Worm (Caenorhabditis elegans) whole organism, young adult: ENCODE measurements around the gene ifg-1.
A peak's percentile ranks its signal among the peaks of the same experiment; 100 is the strongest.

ENCODE experiments used
- C06A6.2 ChIP-seq: fragments of 200-800 bp; sonication (Bioruptor generic); conservative IDR thresholded peaks from 2 replicates; pipeline ENCODE4 v1.3.6; 2022; ENCODE audit warnings: missing genetic modification characterization, missing compliant biosample characterization
- C17E4.6 ChIP-seq: fragments of 200-800 bp; sonication (Bioruptor generic); IDR thresholded peaks from 2 replicates; pipeline ENCODE4 v1.3.6; 2022; ENCODE audit warnings: missing genetic modification reagents, missing genetic modification characterization, missing compliant biosample characterization
- D2030.7 ChIP-seq: fragments of 200-800 bp; sonication (Bioruptor generic); IDR thresholded peaks from 2 replicates; pipeline ENCODE4 v1.3.6; 2022; ENCODE audit warnings: missing genetic modification reagents, missing genetic modification characterization, missing compliant biosample characterization
- F23B12.7 ChIP-seq: sonication (generic microtip); optimal IDR thresholded peaks from 2 replicates; lab custom pipeline; 2017; ENCODE audit warnings: missing genetic modification characterization, mild to moderate bottlenecking, missing compliant biosample characterization, antibody characterized with exemption, moderate library complexity; ENCODE audit not compliant: insufficient read depth
- F33H1.4 ChIP-seq: fragments of 200-800 bp; sonication (Bioruptor generic); IDR thresholded peaks from 2 replicates; pipeline ENCODE4 v1.3.6; 2022; ENCODE audit warnings: missing genetic modification reagents, missing genetic modification characterization, missing compliant biosample characterization
- F37B4.10 ChIP-seq: fragments of 200-800 bp; sonication (Bioruptor generic); IDR thresholded peaks from 2 replicates; pipeline ENCODE4 v1.3.6; 2022; ENCODE audit warnings: missing genetic modification characterization, missing compliant biosample characterization
- F39B2.1 ChIP-seq: fragments of 200-800 bp; sonication (Bioruptor generic); IDR thresholded peaks from 2 replicates; pipeline ENCODE4 v1.3.6; 2022; ENCODE audit warnings: missing genetic modification reagents, missing genetic modification characterization, missing compliant biosample characterization
- F52B5.7 ChIP-seq: sonication (generic microtip); optimal IDR thresholded peaks from 2 replicates; lab custom pipeline; 2016; ENCODE audit warnings: mild to moderate bottlenecking, missing genetic modification characterization, missing compliant biosample characterization
- F55B11.4 ChIP-seq: sonication (generic microtip); optimal IDR thresholded peaks from 2 replicates; lab custom pipeline; 2016; ENCODE audit warnings: missing compliant biosample characterization, missing genetic modification characterization, borderline replicate concordance; ENCODE audit not compliant: insufficient read depth
- F57A8.1 ChIP-seq: fragments of 200-800 bp; sonication (Bioruptor generic); optimal IDR thresholded peaks from 2 replicates; lab custom pipeline; 2018; ENCODE audit warnings: mild to moderate bottlenecking, missing genetic modification characterization, moderate library complexity, missing compliant biosample characterization
- Y67H2A.10 ChIP-seq: fragments of 200-800 bp; sonication (Bioruptor generic); conservative IDR thresholded peaks from 2 replicates; pipeline ENCODE4 v1.3.6; 2022; ENCODE audit warnings: missing genetic modification reagents, missing genetic modification characterization, missing compliant biosample characterization
- Y79H2A.3 ChIP-seq: fragments of 200-800 bp; sonication (Bioruptor generic); conservative IDR thresholded peaks from 2 replicates; pipeline ENCODE4 v1.3.6; 2022; ENCODE audit warnings: missing genetic modification reagents, missing genetic modification characterization, missing compliant biosample characterization
- ZK185.1 ChIP-seq: sonication (generic microtip); optimal IDR thresholded peaks from 2 replicates; lab custom pipeline; 2016; ENCODE audit warnings: mild to moderate bottlenecking, missing genetic modification characterization, missing compliant biosample characterization; ENCODE audit not compliant: poor library complexity, severe bottlenecking
- ama-1 ChIP-seq, 3 experiments: fragments of 150-350 bp in 1 of 3; sonication (generic microtip) in 2 of 3; optimal IDR thresholded peaks; 2 replicates each; lab custom pipeline; 2014 to 2018; ENCODE audit warnings: missing biosample characterization in 2 of 3, missing genetic modification characterization in 2 of 3, missing genetic modification reagents in 2 of 3
- athp-1 ChIP-seq: sonication (generic microtip); optimal IDR thresholded peaks from 2 replicates; lab custom pipeline; 2017; ENCODE audit warnings: mild to moderate bottlenecking, missing genetic modification characterization, missing compliant biosample characterization
- cebp-2 ChIP-seq: fragments of 200-800 bp; sonication (Bioruptor generic); IDR thresholded peaks from 2 replicates; pipeline ENCODE4 v1.3.6; 2022; ENCODE audit warnings: missing genetic modification characterization, missing compliant biosample characterization
- ceh-58 ChIP-seq: fragments of 200-800 bp; sonication (Bioruptor generic); IDR thresholded peaks from 2 replicates; pipeline ENCODE4 v1.3.6; 2022; ENCODE audit warnings: missing genetic modification characterization, missing compliant biosample characterization
- ceh-79 ChIP-seq: sonication (generic microtip); optimal IDR thresholded peaks from 2 replicates; lab custom pipeline; 2017; ENCODE audit warnings: mild to moderate bottlenecking, missing genetic modification characterization, missing compliant biosample characterization
- ceh-91 ChIP-seq: fragments of 200-800 bp; sonication (Bioruptor generic); IDR thresholded peaks from 2 replicates; pipeline ENCODE4 v1.3.6; 2022; ENCODE audit warnings: missing genetic modification reagents, missing genetic modification characterization, missing compliant biosample characterization
- dox-1 ChIP-seq: fragments of 200-800 bp; sonication (Bioruptor generic); IDR thresholded peaks from 2 replicates; pipeline ENCODE4 v1.3.6; 2022; ENCODE audit warnings: missing genetic modification reagents, missing genetic modification characterization, missing compliant biosample characterization
- dpff-1 ChIP-seq: sonication (generic microtip); optimal IDR thresholded peaks from 2 replicates; lab custom pipeline; 2017; ENCODE audit warnings: mild to moderate bottlenecking, missing genetic modification characterization, missing compliant biosample characterization
- egl-18 ChIP-seq: fragments of 200-800 bp; sonication (Bioruptor generic); IDR thresholded peaks from 2 replicates; pipeline ENCODE4 v1.3.6; 2022; ENCODE audit warnings: missing genetic modification reagents, missing genetic modification characterization, missing compliant biosample characterization
- gei-17 ChIP-seq: fragments of 200-800 bp; sonication (Bioruptor generic); optimal IDR thresholded peaks from 2 replicates; lab custom pipeline; 2018; ENCODE audit warnings: mild to moderate bottlenecking, missing genetic modification characterization, missing compliant biosample characterization
- hmg-20 ChIP-seq: fragments of 200-800 bp; sonication (Bioruptor generic); IDR thresholded peaks from 2 replicates; pipeline ENCODE4 v1.3.6; 2022; ENCODE audit warnings: missing genetic modification reagents, missing genetic modification characterization, missing compliant biosample characterization
- hrde-1 ChIP-seq: sonication (generic microtip); optimal IDR thresholded peaks from 2 replicates; lab custom pipeline; 2016; ENCODE audit warnings: missing genetic modification characterization, mild to moderate bottlenecking, missing compliant biosample characterization, moderate library complexity, missing genotype, missing genetic modification reagents, borderline replicate concordance
- lag-1 ChIP-seq: fragments of 200-800 bp; sonication (Bioruptor generic); IDR thresholded peaks from 2 replicates; pipeline ENCODE4 v1.3.6; 2022; ENCODE audit warnings: missing genetic modification reagents, missing genetic modification characterization, missing compliant biosample characterization
- let-526 ChIP-seq: fragments of 200-800 bp; sonication (Bioruptor generic); IDR thresholded peaks from 2 replicates; pipeline ENCODE4 v1.3.6; 2022; ENCODE audit warnings: missing genetic modification reagents, missing genetic modification characterization, missing compliant biosample characterization
- let-607 ChIP-seq, 2 experiments: fragments of 200-800 bp in 1 of 2; sonication (Bioruptor generic) in 1 of 2; sonication (generic microtip) in 1 of 2; optimal IDR thresholded peaks; 2 replicates each; lab custom pipeline; 2016 to 2018; ENCODE audit warnings: mild to moderate bottlenecking in 2 of 2, missing compliant biosample characterization in 2 of 2, missing genetic modification characterization in 2 of 2, moderate library complexity in 2 of 2, missing genotype in 1 of 2
- lin-40 ChIP-seq: sonication (generic microtip); optimal IDR thresholded peaks from 2 replicates; lab custom pipeline; 2016; ENCODE audit warnings: missing genetic modification characterization, mild to moderate bottlenecking, missing compliant biosample characterization, missing genotype, missing genetic modification reagents
- lin-54 ChIP-seq: fragments of 200-800 bp; sonication (Bioruptor generic); optimal IDR thresholded peaks from 2 replicates; lab custom pipeline; 2018; ENCODE audit warnings: mild to moderate bottlenecking, missing genetic modification characterization, missing compliant biosample characterization
- lir-1 ChIP-seq: fragments of 200-800 bp; sonication (Bioruptor generic); conservative IDR thresholded peaks from 2 replicates; pipeline ENCODE4 v1.3.6; 2022; ENCODE audit warnings: missing genetic modification reagents, missing genetic modification characterization, missing compliant biosample characterization
- lsl-1 ChIP-seq: fragments of 200-800 bp; sonication (Bioruptor generic); optimal IDR thresholded peaks from 2 replicates; lab custom pipeline; 2018; ENCODE audit warnings: mild to moderate bottlenecking, missing genetic modification characterization, moderate library complexity, missing compliant biosample characterization
- madf-10 ChIP-seq: sonication (generic microtip); optimal IDR thresholded peaks from 2 replicates; lab custom pipeline; 2016; ENCODE audit warnings: mild to moderate bottlenecking, missing genetic modification characterization, missing compliant biosample characterization
- mxl-1 ChIP-seq: sonication (generic microtip); optimal IDR thresholded peaks from 2 replicates; lab custom pipeline; 2016; ENCODE audit warnings: missing genetic modification characterization, missing compliant biosample characterization
- nfya-1 ChIP-seq: sonication (generic microtip); optimal IDR thresholded peaks from 2 replicates; lab custom pipeline; 2017; ENCODE audit warnings: antibody characterized with exemption, missing compliant biosample characterization, missing genetic modification characterization, borderline replicate concordance; ENCODE audit not compliant: insufficient read depth
- nfya-2 ChIP-seq: fragments of 200-800 bp; sonication (Bioruptor generic); IDR thresholded peaks from 2 replicates; pipeline ENCODE4 v1.3.6; 2022; ENCODE audit warnings: missing genetic modification reagents, missing genetic modification characterization, missing compliant biosample characterization
- nhr-179 ChIP-seq: sonication (generic microtip); optimal IDR thresholded peaks from 2 replicates; lab custom pipeline; 2016; ENCODE audit warnings: mild to moderate bottlenecking, missing genetic modification characterization, missing compliant biosample characterization
- nhr-27 ChIP-seq: fragments of 200-800 bp; sonication (Bioruptor generic); optimal IDR thresholded peaks from 2 replicates; lab custom pipeline; 2018; ENCODE audit warnings: mild to moderate bottlenecking, missing genetic modification characterization, moderate library complexity, missing compliant biosample characterization
- nhr-80 ChIP-seq: sonication (generic microtip); optimal IDR thresholded peaks from 2 replicates; lab custom pipeline; 2016; ENCODE audit warnings: missing genetic modification characterization, missing compliant biosample characterization
- rcor-1 ChIP-seq: fragments of 200-800 bp; sonication (Bioruptor generic); IDR thresholded peaks from 2 replicates; pipeline ENCODE4 v1.3.6; 2022; ENCODE audit warnings: missing genetic modification reagents, missing genetic modification characterization, missing compliant biosample characterization
- rec-8 ChIP-seq, 2 experiments: sonication (generic microtip); optimal IDR thresholded peaks; 2 replicates each; lab custom pipeline; 2016; ENCODE audit warnings: mild to moderate bottlenecking in 2 of 2, missing genetic modification characterization in 2 of 2, missing genetic modification reagents in 2 of 2, missing genotype in 2 of 2, missing biosample characterization in 1 of 2, missing compliant biosample characterization in 1 of 2, moderate library complexity in 1 of 2
- rpc-1 ChIP-seq, 2 experiments: fragments of 150-350 bp in 1 of 2; sonication (generic microtip) in 1 of 2; optimal IDR thresholded peaks; 2 replicates each; lab custom pipeline; 2014 to 2018; ENCODE audit warnings: missing biosample characterization in 1 of 2, missing genetic modification characterization in 1 of 2, missing genetic modification reagents in 1 of 2, missing genotype in 1 of 2
- zim-3 ChIP-seq: sonication (generic microtip); optimal IDR thresholded peaks from 2 replicates; lab custom pipeline; 2017; ENCODE audit warnings: mild to moderate bottlenecking, missing genetic modification characterization, moderate library complexity, missing compliant biosample characterization
- ztf-25 ChIP-seq: fragments of 200-800 bp; sonication (Bioruptor generic); IDR thresholded peaks from 2 replicates; pipeline ENCODE4 v1.3.6; 2022; ENCODE audit warnings: missing genetic modification reagents, missing genetic modification characterization, missing compliant biosample characterization
- ztf-26 ChIP-seq: sonication (generic microtip); optimal IDR thresholded peaks from 2 replicates; lab custom pipeline; 2017; ENCODE audit warnings: missing genetic modification characterization, missing compliant biosample characterization
- ztf-3 ChIP-seq: fragments of 200-800 bp; sonication (Bioruptor generic); optimal IDR thresholded peaks from 2 replicates; lab custom pipeline; 2018; ENCODE audit warnings: mild to moderate bottlenecking, missing genetic modification characterization, missing compliant biosample characterization
- ztf-6 ChIP-seq: fragments of 200-800 bp; sonication (Bioruptor generic); IDR thresholded peaks from 2 replicates; pipeline ENCODE4 v1.3.6; 2022; ENCODE audit warnings: missing genetic modification reagents, missing genetic modification characterization, missing compliant biosample characterization

ifg-1 gene

ce11 chrII:8185016-8185493, 32.0 kb upstream of the ifg-1 start, which contains the start of the genes mig-5 and cct-1 (continued):
- TF ChIP-seq lin-54 = peak; percentile 90
- TF ChIP-seq lir-1 = peak; percentile 74
- peak; percentile 64; the same call in 1 of the 2 replicates for TF ChIP-seq D2030.7 (GFP tag; lab: Robert Waterston, UW)
- no peak for TF ChIP-seq ama-1 (optimal IDR thresholded peaks at IDR 0.05; lab: Kevin White, UChicago)
- no peak for TF ChIP-seq ama-1 (GFP tag; optimal IDR thresholded peaks at IDR 0.05; lab: Kevin White, UChicago)
- no peak for TF ChIP-seq ztf-6 (GFP tag; lab: Robert Waterston, UW)
- TF ChIP-seq ceh-58 (GFP tag; lab: Robert Waterston, UW) = no peak
- TF ChIP-seq C17E4.6 (GFP tag; lab: Robert Waterston, UW) = peak; percentile 81
- TF ChIP-seq lsl-1 (GFP tag; lab: Kevin White, UChicago) = peak; percentile 79
- no peak for TF ChIP-seq nfya-1 (tag; lab: Kevin White, UChicago)
- no peak for TF ChIP-seq F37B4.10 (GFP tag; lab: Robert Waterston, UW)
- no peak for TF ChIP-seq mxl-1 (tag; lab: Kevin White, UChicago)
- TF ChIP-seq Y67H2A.10 (GFP tag; lab: Robert Waterston, UW) = peak; percentile 54; the same call in 1 of the 2 replicates
- peak; percentile 17 for TF ChIP-seq hrde-1 (tag; lab: Kevin White, UChicago)
- no peak for TF ChIP-seq nfya-2 (GFP tag; lab: Robert Waterston, UW)
- TF ChIP-seq ztf-3 (GFP tag; lab: Kevin White, UChicago) = peak; percentile 27
- TF ChIP-seq cebp-2 = no peak
- TF ChIP-seq F23B12.7 (tag; lab: Kevin White, UChicago) = peak; percentile 83
- no peak for TF ChIP-seq F57A8.1 (GFP tag; lab: Kevin White, UChicago)
- TF ChIP-seq nhr-179 = no peak
- peak; percentile 100 for TF ChIP-seq F33H1.4 (GFP tag; lab: Robert Waterston, UW)
- peak; percentile 95 for TF ChIP-seq dox-1 (GFP tag; lab: Robert Waterston, UW)
- no peak for TF ChIP-seq zim-3
- TF ChIP-seq lin-40 (tag; lab: Kevin White, UChicago) = peak; percentile 96
- TF ChIP-seq let-607 (tag; optimal IDR thresholded peaks at IDR 0.05; lab: Kevin White, UChicago) = peak in 1 of 2 experiments; percentile 84
- no peak for TF ChIP-seq F55B11.4 (tag; lab: Kevin White, UChicago)
- peak; percentile 62 for TF ChIP-seq nhr-80
- TF ChIP-seq hmg-20 (GFP tag; lab: Robert Waterston, UW) = peak; percentile 73; the same call in 1 of the 2 replicates
- peak; percentile 96 for TF ChIP-seq ZK185.1 (tag; lab: Kevin White, UChicago)
- peak; percentile 86 for TF ChIP-seq madf-10 (tag; lab: Kevin White, UChicago)
- TF ChIP-seq gei-17 (GFP tag; lab: Kevin White, UChicago) = peak; percentile 64
- TF ChIP-seq rcor-1 (GFP tag; lab: Robert Waterston, UW) = peak; percentile 91
- no peak for TF ChIP-seq ceh-79 (tag; lab: Kevin White, UChicago)
- TF ChIP-seq Y79H2A.3 = no peak
- no peak for TF ChIP-seq F39B2.1 (GFP tag; lab: Robert Waterston, UW)
- no peak for TF ChIP-seq egl-18
- peak; percentile 74 for TF ChIP-seq ztf-26
- no peak for TF ChIP-seq ztf-25
- no peak for TF ChIP-seq dpff-1 (tag; lab: Kevin White, UChicago)
- TF ChIP-seq let-526 (GFP tag; lab: Robert Waterston, UW) = peak; percentile 64; the same call in 1 of the 2 replicates
- peak; percentile 87 for TF ChIP-seq ceh-91 (GFP tag; lab: Robert Waterston, UW)
- no peak for TF ChIP-seq nhr-27
- peak; percentile 86 for TF ChIP-seq C06A6.2 (GFP tag; lab: Robert Waterston, UW)
- TF ChIP-seq lag-1 (GFP tag; lab: Robert Waterston, UW) = no peak
- TF ChIP-seq rec-8 (tag; optimal IDR thresholded peaks at IDR 0.05; lab: Kevin White, UChicago) = no peak
- TF ChIP-seq F52B5.7 = no peak
- TF ChIP-seq rpc-1 (optimal IDR thresholded peaks at IDR 0.05; lab: Kevin White, UChicago) = peak; percentile 41
- TF ChIP-seq rpc-1 (tag; optimal IDR thresholded peaks at IDR 0.05; lab: Kevin White, UChicago) = no peak
- TF ChIP-seq athp-1 (tag; lab: Kevin White, UChicago) = peak; percentile 81
